Fruit fly (Drosophila melanogaster): ENCODE measurements around the gene lush.

Gene lush

dm6 chr3L:19630701-19631100 is 24.8 kb upstream of the lush start (continued):
- TF ChIP-seq CG4404 (GFP tag; IDR thresholded peaks at IDR 0.05) (no peak), CG2199 (GFP tag; IDR thresholded peaks at IDR 0.05) (0 out of 3 replicates have a peak, but pooled peaks have one; percentile 31), CG2678 (tag; optimal IDR thresholded peaks at IDR 0.05) (no peak), Oaz (GFP tag; IDR thresholded peaks at IDR 0.05) (no peak), HLH54F (GFP tag; optimal IDR thresholded peaks at IDR 0.05) (no peak), Fer1 (GFP tag; optimal IDR thresholded peaks at IDR 0.05) (peak; percentile 42), Xbp1 (GFP tag; optimal IDR thresholded peaks at IDR 0.05) (no peak), CG9609 (GFP tag; optimal IDR thresholded peaks at IDR 0.05) (no peak), lab (GFP tag; optimal IDR thresholded peaks at IDR 0.05) (peak; percentile 80), CG42726 (GFP tag; IDR thresholded peaks at IDR 0.05; ENCODE audit: partially characterized antibody) (no peak), CTCF (GFP tag; optimal IDR thresholded peaks at IDR 0.05) (no peak), CG13624 (GFP tag; optimal IDR thresholded peaks at IDR 0.05) (peak; percentile 2), CG34376 (GFP tag; optimal IDR thresholded peaks at IDR 0.05) (peak; percentile 64), CG17359 (tag; optimal IDR thresholded peaks at IDR 0.05) (no peak), NfI (GFP tag; optimal IDR thresholded peaks at IDR 0.05) (no peak), HLH3B (GFP tag; IDR thresholded peaks at IDR 0.05) (0 out of 2 replicates have a peak, but pooled peaks have one; percentile 13), CG6854 (GFP tag; optimal IDR thresholded peaks at IDR 0.05) (peak; percentile 31), zen2 (GFP tag; IDR thresholded peaks at IDR 0.05; ENCODE audit: partially characterized antibody) (no peak), pho (GFP tag; optimal IDR thresholded peaks at IDR 0.05) (peak; percentile 3), cato (GFP tag; optimal IDR thresholded peaks at IDR 0.05; ENCODE audit: borderline replicate concordance) (no peak), CG11695 (GFP tag; IDR thresholded peaks at IDR 0.05) (no peak), ase (GFP tag; IDR thresholded peaks at IDR 0.05) (no peak), CG4820 (GFP tag; optimal IDR thresholded peaks at IDR 0.05) (no peak), Optix (GFP tag; IDR thresholded peaks at IDR 0.05) (no peak), NFAT (GFP tag; IDR thresholded peaks at IDR 0.05) (0 out of 2 replicates have a peak, but pooled peaks have one; percentile 22), Jarid2 (GFP tag; optimal IDR thresholded peaks at IDR 0.05) (no peak), insv (GFP tag; optimal IDR thresholded peaks at IDR 0.05) (peak in 1 of 2 experiments; percentile 51), knrl (GFP tag; IDR thresholded peaks at IDR 0.05; ENCODE audit: partially characterized antibody) (no peak), cg (GFP tag; optimal IDR thresholded peaks at IDR 0.05) (peak; percentile 42), unc-4 (GFP tag; IDR thresholded peaks at IDR 0.05; ENCODE audit: partially characterized antibody) (no peak), toy (GFP tag; IDR thresholded peaks at IDR 0.05) (no peak), CG11560 (tag; IDR thresholded peaks at IDR 0.05) (no peak), cwo (GFP tag; optimal IDR thresholded peaks at IDR 0.05) (peak; percentile 0), CrebB (tag; optimal IDR thresholded peaks at IDR 0.05) (no peak), B-H1 (GFP tag; IDR thresholded peaks at IDR 0.05) (no peak), Dfd (GFP tag; optimal IDR thresholded peaks at IDR 0.05) (no peak), mirr (GFP tag; optimal IDR thresholded peaks at IDR 0.05) (peak; percentile 62), amos (GFP tag; IDR thresholded peaks at IDR 0.05; ENCODE audit: partially characterized antibody) (no peak), Atf6 (GFP tag; IDR thresholded peaks at IDR 0.05) (peak; percentile 25; the same call in 1 of the 2 replicates)

dm6 chr3L:19618072-19618958 is 12.4 kb upstream of the lush start, which contains the start of gene asf1:
Gene asf1 (plus strand): TSS chr3L:19618894.
- no peak for TF ChIP-seq lola (GFP tag; optimal IDR thresholded peaks at IDR 0.05)
- no peak for TF ChIP-seq hkb (optimal IDR thresholded peaks at IDR 0.05)
- TF ChIP-seq hkb (GFP tag; IDR thresholded peaks at IDR 0.05), result 0 out of 2 replicates have a peak, but pooled peaks have one; percentile 25
- TF ChIP-seq Dip3 (GFP tag; optimal IDR thresholded peaks at IDR 0.05), result peak; percentile 27
- peak; percentile 19 for TF ChIP-seq CG10979 (tag; optimal IDR thresholded peaks at IDR 0.05)
- peak; percentile 88 for TF ChIP-seq BEAF-32 (GFP tag; optimal IDR thresholded peaks at IDR 0.05)
- TF ChIP-seq vnd (GFP tag; IDR thresholded peaks at IDR 0.05; ENCODE audit: partially characterized antibody), result peak; percentile 72
- TF ChIP-seq Lhr (GFP tag; optimal IDR thresholded peaks at IDR 0.05), result peak; percentile 67
- no peak for TF ChIP-seq dpn (GFP tag; optimal IDR thresholded peaks at IDR 0.05)
- peak; percentile 51; the same call in 1 of the 2 replicates for TF ChIP-seq E2f1 (GFP tag; IDR thresholded peaks at IDR 0.05)
- peak; percentile 58; the same call in 1 of the 2 replicates for TF ChIP-seq rib (GFP tag; IDR thresholded peaks at IDR 0.05)
- TF ChIP-seq CG42726 (GFP tag; IDR thresholded peaks at IDR 0.05; ENCODE audit: partially characterized antibody), result peak; percentile 43; the same call in 1 of the 2 replicates
